Worm (Caenorhabditis elegans) whole organism, midembryonic: ENCODE results near the gene Y55D5A.4.

Experiments used
- T22C8.4 ChIP-seq: fragments of 200-800 bp; sonication (Bioruptor generic); IDR thresholded peaks from 2 replicates; pipeline ENCODE4 v1.3.6; 2022; ENCODE audit warnings: missing genetic modification characterization, missing compliant biosample characterization
- cog-1 ChIP-seq: sonication (generic microtip); optimal IDR thresholded peaks from 2 replicates; lab custom pipeline; 2016; ENCODE audit warnings: missing genetic modification characterization, missing compliant biosample characterization
- flt-1 ChIP-seq: fragments of 200-800 bp; sonication (Bioruptor generic); IDR thresholded peaks from 2 replicates; pipeline ENCODE4 v1.3.6; 2022; ENCODE audit warnings: missing genetic modification characterization, missing compliant biosample characterization
- klf-2 ChIP-seq: fragments of 200-800 bp; sonication (Bioruptor generic); conservative IDR thresholded peaks from 2 replicates; pipeline ENCODE4 v1.3.6; 2022; ENCODE audit warnings: missing genetic modification reagents, missing genetic modification characterization, missing compliant biosample characterization
- med-1 ChIP-seq: sonication (generic microtip); optimal IDR thresholded peaks from 2 replicates; lab custom pipeline; 2017; ENCODE audit warnings: missing genetic modification characterization, mild to moderate bottlenecking, missing compliant biosample characterization, antibody characterized with exemption, missing genetic modification reagents; ENCODE audit not compliant: insufficient read depth
- ref-1 ChIP-seq: fragments of 200-800 bp; sonication (Bioruptor generic); conservative IDR thresholded peaks from 2 replicates; pipeline ENCODE4 v1.3.6; 2022; ENCODE audit warnings: missing genetic modification reagents, missing genetic modification characterization, missing compliant biosample characterization
- tab-1 ChIP-seq: fragments of 200-800 bp; sonication (Bioruptor generic); IDR thresholded peaks from 2 replicates; pipeline ENCODE4 v1.3.6; 2022; ENCODE audit warnings: missing genetic modification characterization, missing compliant biosample characterization
- ztf-23 ChIP-seq: fragments of 200-800 bp; sonication (Bioruptor generic); IDR thresholded peaks from 2 replicates; pipeline ENCODE4 v1.3.6; 2022; ENCODE audit warnings: missing genetic modification reagents, missing genetic modification characterization, missing compliant biosample characterization
- ztf-29 ChIP-seq: fragments of 200-800 bp; sonication (Bioruptor generic); IDR thresholded peaks from 2 replicates; pipeline ENCODE4 v1.3.6; 2022; ENCODE audit warnings: missing genetic modification reagents, missing genetic modification characterization, missing compliant biosample characterization

Y55D5A.4 gene

DNA sequence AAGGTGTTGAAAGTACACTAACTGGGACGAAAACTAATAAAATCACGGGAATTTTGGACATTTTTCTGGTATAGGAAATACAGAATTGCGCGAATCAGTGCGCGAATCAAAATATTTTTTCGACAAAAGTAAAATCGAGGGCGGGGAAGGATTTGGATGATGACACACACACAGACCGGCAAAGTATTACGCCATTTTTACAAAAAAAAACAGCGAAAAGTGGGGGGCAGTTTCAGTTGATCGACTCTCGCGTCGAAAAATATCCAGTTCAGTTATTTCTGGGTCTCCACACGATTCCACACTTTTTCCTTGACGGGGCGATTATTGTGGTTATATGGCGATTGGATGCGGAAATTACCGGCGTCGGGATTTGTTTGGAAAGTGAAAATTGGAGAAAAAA is 43.8 kb downstream of the Y55D5A.4 start, which contains the start of gene H05C05.4:
Gene H05C05.4 (minus strand): TSS at position 101 of the 400 bp plus-strand sequence.
- no peak for TF ChIP-seq T22C8.4
- no peak for TF ChIP-seq flt-1 (GFP tag; lab: Robert Waterston, UW)
- no peak for TF ChIP-seq cog-1 (tag; lab: Kevin White, UChicago)
- no peak for TF ChIP-seq tab-1 (GFP tag; lab: Robert Waterston, UW)
- no peak for TF ChIP-seq ztf-23
- no peak for TF ChIP-seq med-1
- TF ChIP-seq ztf-29 (GFP tag; lab: Robert Waterston, UW): no peak
- no peak for TF ChIP-seq ref-1 (GFP tag; lab: Robert Waterston, UW)
- TF ChIP-seq klf-2 (GFP tag; lab: Robert Waterston, UW): no peak

DNA sequence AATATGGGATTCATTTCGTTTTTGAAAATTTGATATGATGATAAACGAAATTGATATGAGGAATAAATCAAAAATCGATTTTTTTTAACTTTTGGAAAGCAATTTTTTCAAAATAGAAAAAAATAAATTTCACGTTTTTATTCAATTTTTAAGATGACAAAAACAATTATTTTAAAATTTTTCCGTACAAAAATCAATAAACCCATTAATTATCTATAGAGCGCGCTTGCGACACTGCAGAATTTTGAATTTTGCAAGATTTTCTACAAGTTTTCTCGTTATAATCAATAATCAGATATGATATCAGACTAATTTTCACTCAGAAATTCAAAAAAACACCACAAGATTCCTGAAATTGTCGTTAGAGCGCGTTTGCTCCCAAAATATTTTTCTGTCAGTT is 45.9 kb downstream of the Y55D5A.4 start, which contains the start of gene R10F2.6:
Gene R10F2.6 (minus strand): TSS at position 101 of the 400 bp plus-strand sequence.
- TF ChIP-seq ztf-29 (GFP tag; lab: Robert Waterston, UW): no peak
- TF ChIP-seq cog-1 (tag; lab: Kevin White, UChicago): no peak
- TF ChIP-seq flt-1 (GFP tag; lab: Robert Waterston, UW): no peak
- no peak for TF ChIP-seq ztf-23
- TF ChIP-seq ref-1 (GFP tag; lab: Robert Waterston, UW): no peak
- no peak for TF ChIP-seq T22C8.4
- TF ChIP-seq tab-1 (GFP tag; lab: Robert Waterston, UW): no peak
- TF ChIP-seq med-1: no peak
- no peak for TF ChIP-seq klf-2 (GFP tag; lab: Robert Waterston, UW)

DNA sequence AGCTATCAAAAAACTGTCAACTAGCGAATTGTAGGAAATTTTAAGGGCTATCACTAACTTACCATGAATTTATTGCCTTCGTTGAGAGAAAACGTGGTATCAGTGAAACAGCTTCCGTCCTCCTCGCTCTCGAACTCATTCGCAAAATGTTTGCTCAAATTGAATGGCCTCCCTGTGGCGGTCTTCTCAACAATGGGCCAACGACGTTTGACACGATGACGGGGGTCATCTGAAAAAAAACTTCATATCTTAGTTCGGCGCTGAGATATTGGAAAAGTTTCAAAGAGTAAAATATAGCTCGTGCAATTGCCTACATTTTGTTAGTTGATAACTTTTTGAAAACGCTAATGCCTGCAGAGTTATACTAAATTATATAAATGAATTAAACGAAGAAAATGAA is 48.3 kb downstream of the Y55D5A.4 start:
- TF ChIP-seq T22C8.4: no peak
- no peak for TF ChIP-seq cog-1 (tag; lab: Kevin White, UChicago)
- no peak for TF ChIP-seq klf-2 (GFP tag; lab: Robert Waterston, UW)
- no peak for TF ChIP-seq ztf-29 (GFP tag; lab: Robert Waterston, UW)
- TF ChIP-seq ztf-23: no peak
- TF ChIP-seq tab-1 (GFP tag; lab: Robert Waterston, UW): no peak
- no peak for TF ChIP-seq flt-1 (GFP tag; lab: Robert Waterston, UW)
